Fruit fly (Drosophila melanogaster): ENCODE results near the gene CG42818.
A peak's percentile ranks its signal among the peaks of the same experiment; 100 is the strongest.

The CG42818 gene

dm6 chr2L:16275809-16276178, 34.1 kb downstream of the CG42818 start (continued):
- TF ChIP-seq CG4328 (GFP tag; optimal IDR thresholded peaks at IDR 0.05) (no peak), al (GFP tag; IDR thresholded peaks at IDR 0.05) (no peak), dpn (GFP tag; optimal IDR thresholded peaks at IDR 0.05) (peak; percentile 3 to 22), CG10209 (GFP tag; optimal IDR thresholded peaks at IDR 0.05) (peak; percentile 60), CG4820 (GFP tag; optimal IDR thresholded peaks at IDR 0.05) (no peak), Fer1 (GFP tag; optimal IDR thresholded peaks at IDR 0.05) (peak; percentile 69), CG13296 (GFP tag; optimal IDR thresholded peaks at IDR 0.05) (peak; percentile 29), Mes4 (GFP tag; optimal IDR thresholded peaks at IDR 0.05) (no peak), crc (GFP tag; optimal IDR thresholded peaks at IDR 0.05) (no peak), CG6175 (GFP tag; IDR thresholded peaks at IDR 0.05) (no peak), CG10321 (GFP tag; IDR thresholded peaks at IDR 0.05) (no peak), so (GFP tag; IDR thresholded peaks at IDR 0.05) (no peak), Neu2 (GFP tag; optimal IDR thresholded peaks at IDR 0.05; ENCODE audit: borderline replicate concordance) (peak; percentile 78), Ada2b (GFP tag; IDR thresholded peaks at IDR 0.05) (peak; percentile 36; the same call in 1 of the 2 replicates), ind (GFP tag; optimal IDR thresholded peaks at IDR 0.05) (peak; percentile 11), CG32767 (GFP tag; IDR thresholded peaks at IDR 0.05) (no peak), CG7271 (tag; optimal IDR thresholded peaks at IDR 0.05) (no peak), CG1832 (GFP tag; optimal IDR thresholded peaks at IDR 0.05) (no peak), MTF-1 (GFP tag; optimal IDR thresholded peaks at IDR 0.05; ENCODE audit: borderline replicate concordance) (no peak), dmrt11E (tag; optimal IDR thresholded peaks at IDR 0.05) (no peak), fu2 (GFP tag; optimal IDR thresholded peaks at IDR 0.05) (no peak), cwo (GFP tag; optimal IDR thresholded peaks at IDR 0.05) (peak; percentile 68), PHDP (tag; optimal IDR thresholded peaks at IDR 0.05) (peak; percentile 70), cas (GFP tag; IDR thresholded peaks at IDR 0.05) (no peak), HLH3B (GFP tag; IDR thresholded peaks at IDR 0.05) (no peak), CG17359 (tag; optimal IDR thresholded peaks at IDR 0.05) (peak; percentile 48), maf-S (GFP tag; optimal IDR thresholded peaks at IDR 0.05) (no peak), CG7786 (GFP tag; optimal IDR thresholded peaks at IDR 0.05) (peak; percentile 18), lov (optimal IDR thresholded peaks at IDR 0.05) (no peak), lov (GFP tag; IDR thresholded peaks at IDR 0.05) (no peak), CG16815 (GFP tag; optimal IDR thresholded peaks at IDR 0.05) (peak; percentile 24), Oli (tag; optimal IDR thresholded peaks at IDR 0.05) (peak; percentile 62), Ptx1 (GFP tag; IDR thresholded peaks at IDR 0.05) (peak; percentile 35), CG3838 (GFP tag; optimal IDR thresholded peaks at IDR 0.05) (peak; percentile 17), emc (GFP tag; optimal IDR thresholded peaks at IDR 0.05) (no peak), CG10959 (GFP tag; IDR thresholded peaks at IDR 0.05) (no peak), HLH54F (GFP tag; optimal IDR thresholded peaks at IDR 0.05) (peak; percentile 30), Drgx (GFP tag; IDR thresholded peaks at IDR 0.05) (peak; percentile 89), CG11247 (GFP tag; IDR thresholded peaks at IDR 0.05) (no peak), CG10462 (GFP tag; optimal IDR thresholded peaks at IDR 0.05) (no peak), eve (GFP tag; optimal IDR thresholded peaks at IDR 0.05) (peak in 1 of 2 experiments; percentile 80), CG7928 (GFP tag; optimal IDR thresholded peaks at IDR 0.05) (no peak), CG6683 (GFP tag; optimal IDR thresholded peaks at IDR 0.05) (peak; percentile 40), CG18476 (GFP tag; optimal IDR thresholded peaks at IDR 0.05) (peak; percentile 47), sens-2 (GFP tag; IDR thresholded peaks at IDR 0.05) (no peak), CG17829 (tag; optimal IDR thresholded peaks at IDR 0.05) (peak; percentile 4), CG32772 (GFP tag; IDR thresholded peaks at IDR 0.05) (peak; percentile 42; the same call in 1 of the 2 replicates), CG13775 (GFP tag; optimal IDR thresholded peaks at IDR 0.05) (peak; percentile 55), caup (GFP tag; optimal IDR thresholded peaks at IDR 0.05; ENCODE audit: severe bottlenecking) (peak; percentile 61), CG1603 (tag; optimal IDR thresholded peaks at IDR 0.05) (peak; percentile 19), CG18011 (GFP tag; optimal IDR thresholded peaks at IDR 0.05) (no peak), sob (GFP tag; IDR thresholded peaks at IDR 0.05) (peak; percentile 40; the same call in 1 of the 2 replicates)
